In genomic region chrX:949466-949865, ce11 we compare ENCODE assay signal across 2 worm cellular contexts.
A peak's percentile ranks its signal among the peaks of the same experiment; 100 is the strongest.
TF ChIP-seq lines count a peak whose summit lies in the region.

No protein-coding gene starts in this region.

TF ChIP-seq in whole organism, L4 larva, 104 proteins besides CTCF, POLR2A, EP300 and RAD21 (continued from another document):
- no peak for TF ChIP-seq aly-2 (tag; optimal IDR thresholded peaks at IDR 0.05; lab: Kevin White, UChicago)
- peak; percentile 80 for TF ChIP-seq T20F7.1 (GFP tag; optimal IDR thresholded peaks at IDR 0.05; lab: Kevin White, UChicago)
- peak; percentile 68 for TF ChIP-seq arid-1 (GFP tag; conservative IDR thresholded peaks at IDR 0.05; lab: Robert Waterston, UW)
- TF ChIP-seq skn-1 (tag; optimal IDR thresholded peaks at IDR 0.05; lab: Kevin White, UChicago) = no peak
- no peak for TF ChIP-seq ztf-11 (tag; optimal IDR thresholded peaks at IDR 0.05; lab: Kevin White, UChicago)
- no peak for TF ChIP-seq unc-39 (tag; optimal IDR thresholded peaks at IDR 0.05; lab: Kevin White, UChicago)
- TF ChIP-seq nhr-48 (tag; optimal IDR thresholded peaks at IDR 0.05; lab: Kevin White, UChicago) = peak; percentile 91
- TF ChIP-seq mdl-1 (tag; optimal IDR thresholded peaks at IDR 0.05; lab: Kevin White, UChicago) = peak; percentile 5 to 89
- peak; percentile 86 for TF ChIP-seq mxl-3 (GFP tag; optimal IDR thresholded peaks at IDR 0.05; lab: Kevin White, UChicago)
- peak; percentile 36 for TF ChIP-seq ces-1 (GFP tag; optimal IDR thresholded peaks at IDR 0.05; lab: Kevin White, UChicago)
- no peak for TF ChIP-seq nhr-41 (GFP tag; IDR thresholded peaks at IDR 0.05; lab: Robert Waterston, UW)
- TF ChIP-seq ceh-62 (tag; optimal IDR thresholded peaks at IDR 0.05; lab: Kevin White, UChicago) = no peak
- peak in 1 of 2 experiments; percentile 74 for TF ChIP-seq daf-16 (GFP tag; optimal IDR thresholded peaks at IDR 0.05; lab: Kevin White, UChicago)
- peak; percentile 39 for TF ChIP-seq daf-16 (tag; optimal IDR thresholded peaks at IDR 0.05; lab: Kevin White, UChicago)
- peak in 1 of 2 experiments; percentile 74 for TF ChIP-seq hif-1 (tag; optimal IDR thresholded peaks at IDR 0.05; lab: Kevin White, UChicago)
- TF ChIP-seq fos-1 (tag; optimal IDR thresholded peaks at IDR 0.05; lab: Kevin White, UChicago) = no peak
- peak; percentile 40 for TF ChIP-seq ceh-32 (tag; optimal IDR thresholded peaks at IDR 0.05; lab: Kevin White, UChicago; ENCODE audit: poor library complexity)
- TF ChIP-seq snpc-4 (tag; optimal IDR thresholded peaks at IDR 0.05; lab: Kevin White, UChicago) = peak; percentile 11
- no peak for TF ChIP-seq zip-11 (GFP tag; IDR thresholded peaks at IDR 0.05; lab: Robert Waterston, UW)
- peak; percentile 75 for TF ChIP-seq tra-1 (GFP tag; IDR thresholded peaks at IDR 0.05; lab: Robert Waterston, UW)
- TF ChIP-seq mxl-2 (GFP tag; conservative IDR thresholded peaks at IDR 0.05; lab: Robert Waterston, UW) = no peak
- peak; percentile 79 for TF ChIP-seq set-16 (GFP tag; IDR thresholded peaks at IDR 0.05; lab: Robert Waterston, UW)
- no peak for TF ChIP-seq R02D3.7 (tag; optimal IDR thresholded peaks at IDR 0.05; lab: Kevin White, UChicago)
- TF ChIP-seq ceh-44 (GFP tag; IDR thresholded peaks at IDR 0.05; lab: Robert Waterston, UW) = 0 out of 2 replicates have a peak, but pooled peaks have one; percentile 9
- no peak for TF ChIP-seq Y48G9A.11 (GFP tag; IDR thresholded peaks at IDR 0.05; lab: Robert Waterston, UW)
- no peak for TF ChIP-seq nhr-6 (tag; optimal IDR thresholded peaks at IDR 0.05; lab: Kevin White, UChicago)
- no peak for TF ChIP-seq nhr-42 (GFP tag; IDR thresholded peaks at IDR 0.05; lab: Robert Waterston, UW)
- peak; percentile 77 for TF ChIP-seq madf-9 (GFP tag; conservative IDR thresholded peaks at IDR 0.05; lab: Robert Waterston, UW)
- peak; percentile 31; the same call in 1 of the 2 replicates for TF ChIP-seq zfp-3 (GFP tag; conservative IDR thresholded peaks at IDR 0.05; lab: Robert Waterston, UW)
- TF ChIP-seq Y75B8A.6 (GFP tag; IDR thresholded peaks at IDR 0.05; lab: Robert Waterston, UW) = no peak
- TF ChIP-seq ceh-82 (tag; optimal IDR thresholded peaks at IDR 0.05; lab: Kevin White, UChicago) = no peak
- peak in 1 of 2 experiments; percentile 99 for TF ChIP-seq unc-62 (GFP tag; optimal IDR thresholded peaks at IDR 0.05 in 1 of 2; lab: Kevin White, UChicago)
- no peak for TF ChIP-seq unc-62 (tag; optimal IDR thresholded peaks at IDR 0.05; lab: Kevin White, UChicago)
- TF ChIP-seq nhr-237 (tag; optimal IDR thresholded peaks at IDR 0.05; lab: Kevin White, UChicago) = no peak
- TF ChIP-seq saeg-2 (GFP tag; IDR thresholded peaks at IDR 0.05; lab: Robert Waterston, UW) = peak; percentile 82; the same call in 1 of the 2 replicates
- no peak for TF ChIP-seq daf-12 (tag; optimal IDR thresholded peaks at IDR 0.05; lab: Kevin White, UChicago)
- TF ChIP-seq aha-1 (tag; lab: Kevin White, UChicago) = peak; percentile 98
TF ChIP-seq in whole organism, L4 larva: peak in this region for 51.

TF ChIP-seq in whole organism, late embryonic, 69 proteins besides CTCF, POLR2A, EP300 and RAD21 (continued from another document):
- peak; percentile 27 for TF ChIP-seq fkh-6 (tag; optimal IDR thresholded peaks at IDR 0.05; lab: Kevin White, UChicago)
- peak; percentile 58 for TF ChIP-seq pax-1 (tag; optimal IDR thresholded peaks at IDR 0.05; lab: Kevin White, UChicago)
- no peak for TF ChIP-seq ahr-1 (tag; optimal IDR thresholded peaks at IDR 0.05; lab: Kevin White, UChicago)
- no peak for TF ChIP-seq C38D4.7 (GFP tag; optimal IDR thresholded peaks at IDR 0.05; lab: Kevin White, UChicago)
TF ChIP-seq in whole organism, late embryonic: peak in this region for 50.
